Worm (Caenorhabditis elegans): ENCODE results near the gene Y102A11A.2.

Gene Y102A11A.2

DNA sequence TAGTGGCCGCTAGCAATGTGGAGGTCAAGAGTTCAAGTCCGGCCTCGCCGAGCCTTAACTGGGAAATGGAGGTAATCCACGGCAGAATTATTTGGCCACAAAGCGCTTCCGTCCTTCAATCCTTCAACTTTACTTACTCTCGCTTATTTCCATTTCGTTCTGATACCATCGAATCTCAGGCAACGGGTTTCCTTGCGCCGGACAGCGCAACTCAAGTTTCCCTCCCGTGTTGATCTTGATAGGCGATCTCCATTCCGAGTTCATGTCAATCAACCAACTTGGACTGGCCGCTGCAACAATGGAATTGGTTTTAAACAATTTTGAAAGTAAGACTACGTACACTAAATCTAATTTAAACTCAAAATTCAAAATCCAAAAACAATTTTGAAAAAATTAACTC, 14.4 kb downstream of the Y102A11A.2 start:
- TF ChIP-seq pqm-1 (tag; optimal IDR thresholded peaks at IDR 0.05) (no peak), ceh-19 (GFP tag; optimal IDR thresholded peaks at IDR 0.05) (no peak), tbx-7 (tag; optimal IDR thresholded peaks at IDR 0.05) (no peak), fkh-6 (tag; optimal IDR thresholded peaks at IDR 0.05) (no peak), ceh-24 (tag; optimal IDR thresholded peaks at IDR 0.05) (no peak), unc-86 (tag; optimal IDR thresholded peaks at IDR 0.05) (no peak), ceh-48 (tag; optimal IDR thresholded peaks at IDR 0.05) (no peak), ceh-30 (tag; optimal IDR thresholded peaks at IDR 0.05) (no peak), fkh-10 (GFP tag; optimal IDR thresholded peaks at IDR 0.05) (no peak)

DNA sequence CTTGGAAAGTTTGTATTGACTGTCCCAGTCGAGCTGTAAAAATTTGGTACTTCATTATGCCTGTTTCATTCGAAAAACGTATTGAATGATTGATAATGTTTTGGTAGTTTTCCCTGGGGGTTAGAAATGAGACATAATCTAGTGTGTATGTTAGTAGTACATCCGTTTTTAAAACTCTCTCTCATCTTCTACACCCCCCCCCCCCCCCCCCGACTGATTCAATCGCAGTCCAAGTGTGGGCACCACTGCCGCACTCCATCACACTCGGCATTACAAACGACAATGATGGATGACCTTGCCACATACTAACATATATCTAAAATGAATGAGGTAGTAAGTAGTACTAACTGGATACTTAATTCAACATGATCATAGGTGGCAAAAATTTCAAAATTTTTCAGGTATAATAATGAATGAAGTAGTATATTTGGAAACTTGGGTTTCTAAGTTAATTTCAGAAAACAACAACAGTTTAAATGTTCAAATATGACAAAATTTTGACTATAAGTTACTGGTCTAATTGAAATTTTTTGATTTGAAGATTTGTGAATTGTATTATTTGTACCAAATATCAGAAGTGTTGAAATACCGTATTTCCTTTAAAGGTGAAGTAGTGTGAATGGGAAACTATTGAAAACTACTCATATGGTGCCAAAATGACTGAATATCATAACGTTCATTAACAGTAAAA, 15.2 kb downstream of the Y102A11A.2 start:
- TF ChIP-seq gmeb-2 (tag; optimal IDR thresholded peaks at IDR 0.05) (no peak), unc-3 (GFP tag; conservative IDR thresholded peaks at IDR 0.05) (no peak), unc-3 (tag; optimal IDR thresholded peaks at IDR 0.05) (no peak), ceh-18 (tag; optimal IDR thresholded peaks at IDR 0.05) (no peak), rnt-1 (tag; optimal IDR thresholded peaks at IDR 0.05) (no peak), unc-55 (GFP tag; optimal IDR thresholded peaks at IDR 0.05) (no peak), ceh-48 (tag; optimal IDR thresholded peaks at IDR 0.05) (no peak), odd-2 (tag; optimal IDR thresholded peaks at IDR 0.05) (no peak), ceh-34 (tag; optimal IDR thresholded peaks at IDR 0.05) (no peak)

DNA sequence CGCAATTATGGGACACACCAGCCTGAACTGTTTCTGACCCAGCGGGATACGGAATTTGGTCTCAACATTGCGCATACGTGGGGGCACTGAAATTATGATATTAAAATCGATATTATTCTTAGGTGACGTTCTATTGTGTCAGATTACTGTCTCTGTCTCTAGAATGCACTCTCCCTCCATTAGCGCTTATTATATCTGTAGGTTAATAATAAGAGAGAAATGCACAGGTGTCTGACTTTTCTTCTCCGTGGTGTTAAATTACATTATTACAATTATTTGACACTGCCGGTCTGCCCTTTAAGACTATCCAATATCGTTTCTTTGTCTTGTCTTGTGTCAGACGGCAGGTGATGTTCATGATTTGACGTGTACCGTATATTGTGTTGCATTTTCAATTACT, 16.2 kb downstream of the Y102A11A.2 start:
- no peak for TF ChIP-seq pax-1 (tag; optimal IDR thresholded peaks at IDR 0.05)
- TF ChIP-seq ceh-34 (tag; optimal IDR thresholded peaks at IDR 0.05) = peak; percentile 86
- TF ChIP-seq ceh-30 (tag; optimal IDR thresholded peaks at IDR 0.05) = no peak
- no peak for TF ChIP-seq ceh-45 (GFP tag; IDR thresholded peaks at IDR 0.05)
- no peak for TF ChIP-seq lin-11 (tag; optimal IDR thresholded peaks at IDR 0.05)

DNA sequence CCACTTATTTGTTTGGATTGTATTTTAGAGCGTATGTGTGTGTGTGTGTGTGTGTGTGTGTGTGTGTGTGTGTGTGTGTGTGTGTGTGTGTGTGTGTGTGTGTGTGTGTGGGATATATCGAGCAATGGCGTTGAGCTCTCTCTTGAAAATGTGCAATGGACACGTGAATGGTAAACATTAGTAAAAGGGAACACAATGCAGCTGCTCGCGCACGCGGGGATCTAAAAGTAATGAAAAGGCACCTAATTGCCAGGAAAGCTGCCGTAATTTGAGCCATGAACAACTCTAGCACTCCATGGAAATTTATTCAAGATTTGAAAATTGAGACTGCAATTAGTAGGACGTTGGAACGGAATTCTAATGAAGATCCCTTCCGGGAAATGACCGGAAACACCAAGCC, 16.8 kb downstream of the Y102A11A.2 start:
- peak; percentile 58 for TF ChIP-seq ceh-2 (tag; optimal IDR thresholded peaks at IDR 0.05)
- peak; percentile 29 for TF ChIP-seq ref-2 (tag; optimal IDR thresholded peaks at IDR 0.05)
- peak; percentile 4 for TF ChIP-seq sox-4 (tag; optimal IDR thresholded peaks at IDR 0.05)
- peak; percentile 30; the same call in 1 of the 2 replicates for TF ChIP-seq sox-2 (GFP tag; IDR thresholded peaks at IDR 0.05)
- TF ChIP-seq ceh-30 (tag; optimal IDR thresholded peaks at IDR 0.05) = no peak
- peak; percentile 19 for TF ChIP-seq pha-2 (tag; optimal IDR thresholded peaks at IDR 0.05)
- TF ChIP-seq nhr-232 (tag; optimal IDR thresholded peaks at IDR 0.05) = no peak
- TF ChIP-seq gmeb-2 (tag; optimal IDR thresholded peaks at IDR 0.05) = peak; percentile 7
- TF ChIP-seq unc-42 (tag; optimal IDR thresholded peaks at IDR 0.05) = peak; percentile 41
- no peak for TF ChIP-seq fkh-10 (GFP tag; optimal IDR thresholded peaks at IDR 0.05)
- TF ChIP-seq pqm-1 (tag; optimal IDR thresholded peaks at IDR 0.05) = no peak
- TF ChIP-seq dve-1 (tag; optimal IDR thresholded peaks at IDR 0.05) = no peak
- no peak for TF ChIP-seq pros-1 (tag; optimal IDR thresholded peaks at IDR 0.05)
- TF ChIP-seq ceh-34 (tag; optimal IDR thresholded peaks at IDR 0.05) = peak; percentile 83
- no peak for TF ChIP-seq nhr-11 (tag; optimal IDR thresholded peaks at IDR 0.05)
- TF ChIP-seq hlh-8 (tag; optimal IDR thresholded peaks at IDR 0.05) = no peak
- TF ChIP-seq tbx-2 (tag; optimal IDR thresholded peaks at IDR 0.05) = peak; percentile 12
- TF ChIP-seq C08G9.2 (tag; optimal IDR thresholded peaks at IDR 0.05) = no peak
- no peak for TF ChIP-seq elt-4 (tag; optimal IDR thresholded peaks at IDR 0.05)
- peak; percentile 30 for TF ChIP-seq ceh-6 (GFP tag; optimal IDR thresholded peaks at IDR 0.05)
- no peak for TF ChIP-seq ets-4 (tag; optimal IDR thresholded peaks at IDR 0.05)
- no peak for TF ChIP-seq ttx-3 (tag; optimal IDR thresholded peaks at IDR 0.05)
- TF ChIP-seq ceh-19 (GFP tag; optimal IDR thresholded peaks at IDR 0.05) = peak; percentile 77
- no peak for TF ChIP-seq fkh-6 (tag; optimal IDR thresholded peaks at IDR 0.05)
- TF ChIP-seq ceh-31 (tag; optimal IDR thresholded peaks at IDR 0.05) = peak; percentile 56

Data from whole organism, late embryonic.